Fruit fly (Drosophila melanogaster) whole organism, prepupa: Measurements from ENCODE around the gene Chrac-14.

Experiments
- Blimp-1 ChIP-seq: fragments of 200-800 bp; sonication (Bioruptor generic); optimal IDR thresholded peaks from 3 replicates; lab custom pipeline; 2017; ENCODE audit warnings: missing biosample characterization, missing genetic modification characterization, mild to moderate bottlenecking, moderate library complexity, missing genetic modification reagents
- CG11294 ChIP-seq: fragments of 200-800 bp; sonication (Bioruptor generic); IDR thresholded peaks from 2 replicates; pipeline ENCODE4 v1.3.6; 2022; ENCODE audit warnings: missing biosample characterization, missing genetic modification characterization
- CG11762 ChIP-seq: fragments of 200-800 bp; sonication (Bioruptor generic); optimal IDR thresholded peaks from 3 replicates; lab custom pipeline; 2016; ENCODE audit warnings: missing biosample characterization, missing genetic modification characterization; ENCODE audit not compliant: insufficient read depth
- CG11902 ChIP-seq: fragments of 200-800 bp; sonication (Bioruptor generic); optimal IDR thresholded peaks from 3 replicates; lab custom pipeline; 2016; ENCODE audit warnings: missing biosample characterization, missing genetic modification characterization
- CG15336 ChIP-seq: fragments of 200-800 bp; sonication (Bioruptor generic); IDR thresholded peaks from 2 replicates; pipeline ENCODE4 v1.3.6; 2022; ENCODE audit warnings: missing biosample characterization, missing genetic modification characterization
- CG1621 ChIP-seq: fragments of 200-800 bp; sonication (Bioruptor generic); optimal IDR thresholded peaks from 3 replicates; lab custom pipeline; 2018; ENCODE audit warnings: missing biosample characterization, mild to moderate bottlenecking, missing genetic modification characterization
- CG16779 ChIP-seq: fragments of 200-800 bp; sonication (Bioruptor generic); optimal IDR thresholded peaks from 3 replicates; lab custom pipeline; 2017; ENCODE audit warnings: missing biosample characterization, mild to moderate bottlenecking, missing genetic modification characterization
- CG3032 ChIP-seq: fragments of 200-800 bp; optimal IDR thresholded peaks from 2 replicates; lab custom pipeline; 2019; ENCODE audit warnings: missing biosample characterization, mild to moderate bottlenecking, missing genetic modification characterization, moderate library complexity
- CG31627 ChIP-seq: fragments of 200-800 bp; sonication (Bioruptor generic); optimal IDR thresholded peaks from 3 replicates; lab custom pipeline; 2016; ENCODE audit warnings: missing biosample characterization, missing genetic modification characterization
- CG32006 ChIP-seq: fragments of 200-800 bp; sonication (Bioruptor generic); optimal IDR thresholded peaks from 3 replicates; lab custom pipeline; 2017; ENCODE audit warnings: missing biosample characterization, mild to moderate bottlenecking, missing genetic modification characterization
- CG34406 ChIP-seq: fragments of 200-800 bp; sonication (Bioruptor generic); optimal IDR thresholded peaks from 3 replicates; lab custom pipeline; 2016; ENCODE audit warnings: missing biosample characterization, missing genetic modification characterization
- CG3919 ChIP-seq: fragments of 200-800 bp; sonication (Bioruptor generic); optimal IDR thresholded peaks from 3 replicates; lab custom pipeline; 2016; ENCODE audit warnings: missing biosample characterization, missing genetic modification characterization
- CG4318 ChIP-seq: fragments of 200-800 bp; sonication (Bioruptor generic); optimal IDR thresholded peaks from 3 replicates; lab custom pipeline; 2017; ENCODE audit warnings: missing biosample characterization, mild to moderate bottlenecking, missing genetic modification characterization
- CG6163 ChIP-seq: fragments of 200-800 bp; sonication (Bioruptor generic); IDR thresholded peaks from 3 replicates; pipeline ENCODE4 v1.3.6; 2022; ENCODE audit warnings: missing biosample characterization, missing genetic modification characterization
- CG6276 ChIP-seq: fragments of 200-800 bp; sonication (Bioruptor generic); optimal IDR thresholded peaks from 2 replicates; lab custom pipeline; 2017; ENCODE audit warnings: missing biosample characterization, mild to moderate bottlenecking, missing genetic modification characterization
- CG6792 ChIP-seq: fragments of 200-800 bp; sonication (Bioruptor generic); optimal IDR thresholded peaks from 3 replicates; lab custom pipeline; 2016; ENCODE audit warnings: missing biosample characterization, missing genetic modification characterization
- CG6808 ChIP-seq: fragments of 200-800 bp; sonication (Bioruptor generic); optimal IDR thresholded peaks from 3 replicates; lab custom pipeline; 2017; ENCODE audit warnings: missing biosample characterization, missing genetic modification characterization, mild to moderate bottlenecking, moderate library complexity, missing genetic modification reagents
- CG6854 ChIP-seq: fragments of 200-800 bp; sonication (Bioruptor generic); optimal IDR thresholded peaks from 2 replicates; lab custom pipeline; 2017; ENCODE audit warnings: missing biosample characterization, mild to moderate bottlenecking, missing genetic modification characterization
- CG7368 ChIP-seq: fragments of 200-800 bp; sonication (Bioruptor generic); optimal IDR thresholded peaks from 3 replicates; lab custom pipeline; 2016; ENCODE audit warnings: missing biosample characterization, missing genetic modification characterization
- CG8119 ChIP-seq: fragments of 200-800 bp; sonication (Bioruptor generic); IDR thresholded peaks from 3 replicates; pipeline ENCODE4 v1.3.6; 2022; ENCODE audit warnings: missing biosample characterization, missing genetic modification characterization
- CG8319 ChIP-seq: fragments of 200-800 bp; sonication (Bioruptor generic); optimal IDR thresholded peaks from 3 replicates; lab custom pipeline; 2016; ENCODE audit warnings: missing biosample characterization, missing genetic modification characterization
- CG8632 ChIP-seq: fragments of 200-800 bp; sonication (Bioruptor generic); optimal IDR thresholded peaks from 3 replicates; lab custom pipeline; 2016; ENCODE audit warnings: missing biosample characterization, missing genetic modification characterization
- CG9139 ChIP-seq: fragments of 200-800 bp; sonication (Bioruptor generic); optimal IDR thresholded peaks from 3 replicates; lab custom pipeline; 2017; ENCODE audit warnings: missing biosample characterization, mild to moderate bottlenecking, missing genetic modification characterization
- Eip75B ChIP-seq: fragments of 200-800 bp; sonication (Bioruptor generic); optimal IDR thresholded peaks from 3 replicates; lab custom pipeline; 2016; ENCODE audit warnings: missing biosample characterization, missing genetic modification characterization
- Eip93F ChIP-seq: fragments of 200-800 bp; sonication (Bioruptor generic); optimal IDR thresholded peaks from 2 replicates; lab custom pipeline; 2016; ENCODE audit warnings: missing biosample characterization, mild to moderate bottlenecking, missing genetic modification characterization
- Ets21C ChIP-seq: fragments of 200-800 bp; sonication (Bioruptor generic); optimal IDR thresholded peaks from 3 replicates; lab custom pipeline; 2016; ENCODE audit warnings: missing biosample characterization, missing genetic modification characterization
- Ets96B ChIP-seq: fragments of 200-800 bp; optimal IDR thresholded peaks from 2 replicates; lab custom pipeline; 2019; ENCODE audit warnings: missing biosample characterization, mild to moderate bottlenecking, missing genetic modification characterization, moderate library complexity
- Hr38 ChIP-seq: sonication (Bioruptor generic); optimal IDR thresholded peaks from 2 replicates; lab custom pipeline; 2016; ENCODE audit warnings: missing biosample characterization, missing genetic modification characterization
- Hr39 ChIP-seq: fragments of 200-800 bp; sonication (Bioruptor generic); optimal IDR thresholded peaks from 2 replicates; lab custom pipeline; 2016; ENCODE audit warnings: missing biosample characterization, missing genetic modification characterization
- Lpt ChIP-seq: fragments of 200-800 bp; sonication (Bioruptor generic); optimal IDR thresholded peaks from 3 replicates; lab custom pipeline; 2016; ENCODE audit warnings: missing biosample characterization, missing genetic modification characterization
- Met ChIP-seq: fragments of 200-800 bp; sonication (Bioruptor generic); optimal IDR thresholded peaks from 3 replicates; lab custom pipeline; 2016; ENCODE audit warnings: missing biosample characterization, missing genetic modification characterization
- OdsH ChIP-seq: fragments of 200-800 bp; sonication (Bioruptor generic); optimal IDR thresholded peaks from 3 replicates; lab custom pipeline; 2016; ENCODE audit warnings: missing biosample characterization, missing genetic modification characterization
- Smox ChIP-seq: fragments of 200-800 bp; sonication (Bioruptor generic); optimal IDR thresholded peaks from 3 replicates; lab custom pipeline; 2016; ENCODE audit warnings: missing biosample characterization, missing genetic modification characterization
- Sox102F ChIP-seq: fragments of 200-800 bp; sonication (Bioruptor generic); optimal IDR thresholded peaks from 2 replicates; lab custom pipeline; 2016; ENCODE audit warnings: missing biosample characterization, mild to moderate bottlenecking, missing genetic modification characterization
- Sox14 ChIP-seq: fragments of 200-800 bp; sonication (Bioruptor generic); optimal IDR thresholded peaks from 3 replicates; lab custom pipeline; 2016; ENCODE audit warnings: missing biosample characterization, missing genetic modification characterization
- Sox15 ChIP-seq: fragments of 200-800 bp; sonication (Bioruptor generic); optimal IDR thresholded peaks from 3 replicates; lab custom pipeline; 2016; ENCODE audit warnings: missing biosample characterization, missing genetic modification characterization
- achi ChIP-seq: fragments of 200-800 bp; sonication (Bioruptor generic); optimal IDR thresholded peaks from 3 replicates; lab custom pipeline; 2016; ENCODE audit warnings: missing biosample characterization, missing genetic modification characterization
- cyc ChIP-seq: fragments of 200-800 bp; sonication (Bioruptor generic); optimal IDR thresholded peaks from 3 replicates; lab custom pipeline; 2016; ENCODE audit warnings: missing biosample characterization, missing genetic modification characterization
- dac ChIP-seq: fragments of 200-800 bp; sonication (Bioruptor generic); optimal IDR thresholded peaks from 2 replicates; lab custom pipeline; 2017; ENCODE audit warnings: missing biosample characterization, mild to moderate bottlenecking, missing genetic modification characterization
- dsx ChIP-seq: fragments of 200-800 bp; optimal IDR thresholded peaks from 3 replicates; lab custom pipeline; 2019; ENCODE audit warnings: missing biosample characterization, mild to moderate bottlenecking, missing genetic modification characterization, moderate library complexity; ENCODE audit not compliant: poor library complexity, severe bottlenecking
- eg ChIP-seq: fragments of 200-800 bp; sonication (Bioruptor generic); IDR thresholded peaks from 3 replicates; pipeline ENCODE4 v1.3.6; 2022; ENCODE audit warnings: missing biosample characterization, missing genetic modification characterization
- esn ChIP-seq: fragments of 200-800 bp; sonication (Bioruptor generic); optimal IDR thresholded peaks from 2 replicates; lab custom pipeline; 2016; ENCODE audit warnings: missing biosample characterization, mild to moderate bottlenecking, missing genetic modification characterization, moderate library complexity
- fd59A ChIP-seq: fragments of 200-800 bp; sonication (Bioruptor generic); optimal IDR thresholded peaks from 2 replicates; lab custom pipeline; 2017; ENCODE audit warnings: missing biosample characterization, mild to moderate bottlenecking, missing genetic modification characterization, missing genetic modification reagents
- fkh ChIP-seq: fragments of 200-800 bp; sonication (Bioruptor generic); optimal IDR thresholded peaks from 3 replicates; lab custom pipeline; 2017; ENCODE audit warnings: missing biosample characterization, mild to moderate bottlenecking, missing genetic modification characterization, moderate library complexity
- net ChIP-seq: fragments of 200-800 bp; sonication (Bioruptor generic); optimal IDR thresholded peaks from 3 replicates; lab custom pipeline; 2016; ENCODE audit warnings: missing biosample characterization, missing genetic modification characterization
- pdm3 ChIP-seq: fragments of 200-800 bp; sonication (Bioruptor generic); optimal IDR thresholded peaks from 3 replicates; lab custom pipeline; 2016; ENCODE audit warnings: missing biosample characterization, missing genetic modification characterization
- salr ChIP-seq, 2 experiments: fragments of 200-800 bp; sonication (Bioruptor generic); optimal IDR thresholded peaks; 3 replicates each; lab custom pipeline; 2016 to 2018; ENCODE audit warnings: missing biosample characterization in 2 of 2, missing genetic modification characterization in 2 of 2, mild to moderate bottlenecking in 1 of 2
- spab ChIP-seq: fragments of 200-800 bp; sonication (Bioruptor generic); optimal IDR thresholded peaks from 2 replicates; lab custom pipeline; 2017; ENCODE audit warnings: missing biosample characterization, mild to moderate bottlenecking, missing genetic modification characterization, missing genetic modification reagents
- ss ChIP-seq, 2 experiments: fragments of 200-800 bp; sonication (Bioruptor generic); optimal IDR thresholded peaks; 2 replicates in 1 of 2; 3 replicates in 1 of 2; lab custom pipeline; 2017 to 2018; ENCODE audit warnings: mild to moderate bottlenecking in 2 of 2, missing biosample characterization in 2 of 2, missing genetic modification characterization in 2 of 2, moderate library complexity in 1 of 2
- svp ChIP-seq: fragments of 200-800 bp; sonication (Bioruptor generic); peaks from one replicate; lab custom pipeline; 2016; ENCODE audit warnings: missing biosample characterization, missing genetic modification characterization
- topi ChIP-seq: fragments of 200-800 bp; sonication (Bioruptor generic); optimal IDR thresholded peaks from 3 replicates; lab custom pipeline; 2016; ENCODE audit warnings: missing biosample characterization, missing genetic modification characterization
- vri ChIP-seq: fragments of 200-800 bp; sonication (Bioruptor generic); optimal IDR thresholded peaks from 3 replicates; lab custom pipeline; 2016; ENCODE audit warnings: missing biosample characterization, mild to moderate bottlenecking, missing genetic modification characterization

Gene Chrac-14

dm6 chr2L:8471667-8472066 lies 34.5 kb downstream of the Chrac-14 start:
- peak; percentile 64 for TF ChIP-seq net (GFP tag; lab: Kevin White, UChicago)
- no peak for TF ChIP-seq CG7368 (GFP tag; lab: Kevin White, UChicago)
- peak; percentile 74 for TF ChIP-seq CG6808
- TF ChIP-seq Ets21C (GFP tag; lab: Kevin White, UChicago), result no peak
- 0 out of 3 replicates have a peak, but pooled peaks have one; percentile 40 for TF ChIP-seq eg (GFP tag; lab: Robert Waterston, UW)
- TF ChIP-seq Hr38 (GFP tag; lab: Kevin White, UChicago), result no peak
- peak; percentile 45 for TF ChIP-seq fd59A
- peak; percentile 64 for TF ChIP-seq CG6276
- TF ChIP-seq Eip75B (GFP tag; lab: Kevin White, UChicago), result peak; percentile 55
- peak; percentile 79 for TF ChIP-seq CG3032 (tag; lab: Kevin White, UChicago)
- no peak for TF ChIP-seq fkh
- peak; percentile 1 for TF ChIP-seq CG11902 (GFP tag; lab: Kevin White, UChicago)
- peak; percentile 7 for TF ChIP-seq CG9139
- peak; percentile 63 for TF ChIP-seq Lpt (GFP tag; lab: Kevin White, UChicago)
- peak; percentile 66 for TF ChIP-seq CG3919
- TF ChIP-seq CG11762 (GFP tag; lab: Kevin White, UChicago), result peak; percentile 36
- TF ChIP-seq CG8632 (GFP tag; lab: Kevin White, UChicago), result peak; percentile 47
- TF ChIP-seq CG6163, result peak; percentile 59; the same call in 2 of the 3 replicates
- TF ChIP-seq CG16779 (tag; lab: Kevin White, UChicago), result peak; percentile 51
- peak; percentile 77 for TF ChIP-seq CG15336
- TF ChIP-seq Sox14, result peak; percentile 53
- no peak for TF ChIP-seq CG8319 (GFP tag; lab: Kevin White, UChicago)
- no peak for TF ChIP-seq CG6854 (GFP tag; lab: Kevin White, UChicago)
- TF ChIP-seq CG1621 (tag; lab: Kevin White, UChicago), result peak; percentile 49
- peak; percentile 38 for TF ChIP-seq Hr39
- no peak for TF ChIP-seq dac (GFP tag; lab: Kevin White, UChicago)
- TF ChIP-seq CG34406 (GFP tag; lab: Kevin White, UChicago), result peak; percentile 53
- TF ChIP-seq salr (GFP tag; optimal IDR thresholded peaks at IDR 0.05; lab: Kevin White, UChicago), result peak in 1 of 2 experiments; percentile 72
- TF ChIP-seq svp, result peak; percentile 72
- TF ChIP-seq Sox102F (GFP tag; lab: Kevin White, UChicago), result no peak
- TF ChIP-seq vri (GFP tag; lab: Kevin White, UChicago), result peak; percentile 24
- TF ChIP-seq Smox (GFP tag; lab: Kevin White, UChicago), result peak; percentile 33
- peak; percentile 25 for TF ChIP-seq CG31627 (GFP tag; lab: Kevin White, UChicago)
- peak; percentile 65 for TF ChIP-seq dsx (GFP tag; lab: Kevin White, UChicago)
- TF ChIP-seq pdm3 (GFP tag; lab: Kevin White, UChicago), result peak; percentile 59
- TF ChIP-seq Met, result peak; percentile 49
- TF ChIP-seq esn (GFP tag; lab: Kevin White, UChicago), result peak; percentile 48
- no peak for TF ChIP-seq Eip93F (GFP tag; lab: Kevin White, UChicago)
- TF ChIP-seq ss (GFP tag; optimal IDR thresholded peaks at IDR 0.05; lab: Kevin White, UChicago), result peak; percentile 54 to 57
- TF ChIP-seq achi (GFP tag; lab: Kevin White, UChicago), result peak; percentile 72
- peak; percentile 51 for TF ChIP-seq spab
- no peak for TF ChIP-seq Blimp-1 (GFP tag; lab: Kevin White, UChicago)
- TF ChIP-seq CG11294 (GFP tag; lab: Robert Waterston, UW), result no peak
- TF ChIP-seq cyc, result peak; percentile 6
- TF ChIP-seq CG32006 (GFP tag; lab: Kevin White, UChicago), result peak; percentile 81
- peak; percentile 26 for TF ChIP-seq CG4318 (GFP tag; lab: Kevin White, UChicago)
- TF ChIP-seq OdsH, result peak; percentile 65
- TF ChIP-seq Ets96B, result peak; percentile 76
- TF ChIP-seq topi (GFP tag; lab: Kevin White, UChicago), result peak; percentile 36
- TF ChIP-seq CG6792 (GFP tag; lab: Kevin White, UChicago), result peak; percentile 35
- TF ChIP-seq Sox15 (GFP tag; lab: Kevin White, UChicago), result no peak
- TF ChIP-seq CG8119 (GFP tag; lab: Robert Waterston, UW), result peak; percentile 85
